Fruit fly (Drosophila melanogaster): Measurements from ENCODE around the gene Ssl2.

DNA sequence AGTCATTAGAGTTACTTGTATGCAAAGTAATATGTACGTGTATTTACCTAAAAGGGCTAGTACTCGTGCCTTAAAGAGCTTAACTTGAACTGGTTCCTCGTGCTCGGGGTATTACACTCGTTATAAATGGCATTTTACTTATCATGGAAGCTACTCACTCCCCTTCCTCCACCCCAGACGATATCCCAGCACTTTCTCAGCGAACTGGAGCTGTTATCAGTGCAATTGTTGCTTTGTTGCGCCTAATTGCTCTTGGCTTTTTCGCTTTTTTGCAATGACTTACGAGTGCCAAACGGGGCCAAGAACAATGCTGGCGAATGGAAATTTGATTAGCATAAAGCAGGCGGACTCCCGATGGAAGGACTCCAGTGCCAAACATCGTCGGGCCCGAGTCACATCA, 34.6 kb upstream of the Ssl2 start:
- TF ChIP-seq tai (GFP tag; optimal IDR thresholded peaks at IDR 0.05) (no peak), Rel (GFP tag; optimal IDR thresholded peaks at IDR 0.05) (no peak), Rel (tag; optimal IDR thresholded peaks at IDR 0.05) (peak; percentile 29), Abd-B (GFP tag; optimal IDR thresholded peaks at IDR 0.05) (no peak), Dfd (GFP tag; optimal IDR thresholded peaks at IDR 0.05) (no peak), pan (optimal IDR thresholded peaks at IDR 0.05) (no peak), Myc (optimal IDR thresholded peaks at IDR 0.05) (no peak)
